ENCODE assay signal across 4 fruit fly cellular contexts in genomic region chr3L:20209092-20209491, dm6.
TF ChIP-seq lines count a peak whose summit lies in the region.

No protein-coding gene starts in this region.

- no peak for TF ChIP-seq CTCF in whole organism, embryonic (GFP tag; optimal IDR thresholded peaks at IDR 0.05; lab: Kevin White, UChicago)

TF ChIP-seq in whole organism, adult, 20 proteins besides CTCF, POLR2A, EP300 and RAD21:
- TF ChIP-seq CG14711 (tag; optimal IDR thresholded peaks at IDR 0.05; lab: Kevin White, UChicago), result no peak
- TF ChIP-seq cic (GFP tag; optimal IDR thresholded peaks at IDR 0.05; lab: Kevin White, UChicago), result peak; percentile 32

TF ChIP-seq in whole organism, embryonic, 481 proteins besides CTCF, POLR2A, EP300 and RAD21 (continues in another document):
- TF ChIP-seq Ravus (GFP tag; IDR thresholded peaks at IDR 0.05; lab: Robert Waterston, UW), result no peak
- TF ChIP-seq Dip2 (GFP tag; IDR thresholded peaks at IDR 0.05; lab: Robert Waterston, UW), result no peak
- no peak for TF ChIP-seq bowl (GFP tag; IDR thresholded peaks at IDR 0.05; lab: Robert Waterston, UW)
- TF ChIP-seq CG13894 (tag; optimal IDR thresholded peaks at IDR 0.05; lab: Kevin White, UChicago), result no peak
- peak in 1 of 2 experiments; percentile 76 for TF ChIP-seq Pdp1 (GFP tag; optimal IDR thresholded peaks at IDR 0.05; lab: Kevin White, UChicago)
- TF ChIP-seq danr (GFP tag; IDR thresholded peaks at IDR 0.05; lab: Robert Waterston, UW), result no peak
- TF ChIP-seq CG10321 (GFP tag; IDR thresholded peaks at IDR 0.05; lab: Robert Waterston, UW), result no peak
- 0 out of 3 replicates have a peak, but pooled peaks have one; percentile 12 for TF ChIP-seq vnd (GFP tag; IDR thresholded peaks at IDR 0.05; lab: Robert Waterston, UW; ENCODE audit: partially characterized antibody)
- peak; percentile 9 for TF ChIP-seq HmgZ (tag; optimal IDR thresholded peaks at IDR 0.05; lab: Kevin White, UChicago)
- no peak for TF ChIP-seq CG16863 (GFP tag; optimal IDR thresholded peaks at IDR 0.05; lab: Kevin White, UChicago)
- peak; percentile 75 for TF ChIP-seq Hey (tag; optimal IDR thresholded peaks at IDR 0.05; lab: Kevin White, UChicago)
- no peak for TF ChIP-seq HLHmδ (GFP tag; optimal IDR thresholded peaks at IDR 0.05; lab: Kevin White, UChicago)
- TF ChIP-seq sd (tag; optimal IDR thresholded peaks at IDR 0.05; lab: Kevin White, UChicago), result peak; percentile 84
- TF ChIP-seq gro (GFP tag; optimal IDR thresholded peaks at IDR 0.05; lab: Kevin White, UChicago), result peak; percentile 74
- TF ChIP-seq salm (tag; optimal IDR thresholded peaks at IDR 0.05; lab: Kevin White, UChicago), result peak; percentile 34
- TF ChIP-seq CG13624 (GFP tag; optimal IDR thresholded peaks at IDR 0.05; lab: Kevin White, UChicago), result no peak
- no peak for TF ChIP-seq Eip74EF (GFP tag; optimal IDR thresholded peaks at IDR 0.05; lab: Kevin White, UChicago)
- TF ChIP-seq Elba2 (GFP tag; optimal IDR thresholded peaks at IDR 0.05; lab: Kevin White, UChicago), result no peak
- TF ChIP-seq caup (GFP tag; optimal IDR thresholded peaks at IDR 0.05; lab: Kevin White, UChicago; ENCODE audit: severe bottlenecking), result peak; percentile 37
- no peak for TF ChIP-seq CG34224 (GFP tag; IDR thresholded peaks at IDR 0.05; lab: Robert Waterston, UW; ENCODE audit: partially characterized antibody)
- peak; percentile 23 for TF ChIP-seq BtbVII (GFP tag; optimal IDR thresholded peaks at IDR 0.05; lab: Kevin White, UChicago)
- TF ChIP-seq CG2199 (GFP tag; IDR thresholded peaks at IDR 0.05; lab: Robert Waterston, UW), result no peak
- peak; percentile 70; the same call in 1 of the 2 replicates for TF ChIP-seq Lim3 (GFP tag; IDR thresholded peaks at IDR 0.05; lab: Robert Waterston, UW)
- no peak for TF ChIP-seq tx (GFP tag; optimal IDR thresholded peaks at IDR 0.05; lab: Kevin White, UChicago)
- TF ChIP-seq Med (GFP tag; lab: Kevin White, UChicago), result peak; percentile 2
- TF ChIP-seq toy (GFP tag; IDR thresholded peaks at IDR 0.05; lab: Robert Waterston, UW), result no peak
- no peak for TF ChIP-seq dm (GFP tag; optimal IDR thresholded peaks at IDR 0.05; lab: Kevin White, UChicago)
- peak; percentile 100 for TF ChIP-seq exex (tag; optimal IDR thresholded peaks at IDR 0.05; lab: Kevin White, UChicago)
- TF ChIP-seq sna (GFP tag; IDR thresholded peaks at IDR 0.05; lab: Robert Waterston, UW; ENCODE audit: partially characterized antibody), result no peak

TF ChIP-seq in whole organism, prepupa, 60 proteins besides CTCF, POLR2A, EP300 and RAD21:
- TF ChIP-seq vri (GFP tag; optimal IDR thresholded peaks at IDR 0.05; lab: Kevin White, UChicago) (peak; percentile 90), CG8119 (GFP tag; IDR thresholded peaks at IDR 0.05; lab: Robert Waterston, UW) (no peak)

TF ChIP-seq in whole organism, wandering third instar larva, 38 proteins besides CTCF, POLR2A, EP300 and RAD21:
- no peak for TF ChIP-seq Rel (GFP tag; optimal IDR thresholded peaks at IDR 0.05; lab: Kevin White, UChicago)
- peak; percentile 73 for TF ChIP-seq Rel (tag; optimal IDR thresholded peaks at IDR 0.05; lab: Kevin White, UChicago)
- TF ChIP-seq h (GFP tag; optimal IDR thresholded peaks at IDR 0.05; lab: Kevin White, UChicago), result peak; percentile 64
- no peak for TF ChIP-seq dsf (GFP tag; optimal IDR thresholded peaks at IDR 0.05; lab: Kevin White, UChicago; ENCODE audit: borderline replicate concordance)
TF ChIP-seq in whole organism, wandering third instar larva: peak in this region for 2.
